Fruit fly (Drosophila melanogaster): ENCODE results near the gene CG13931.

DNA sequence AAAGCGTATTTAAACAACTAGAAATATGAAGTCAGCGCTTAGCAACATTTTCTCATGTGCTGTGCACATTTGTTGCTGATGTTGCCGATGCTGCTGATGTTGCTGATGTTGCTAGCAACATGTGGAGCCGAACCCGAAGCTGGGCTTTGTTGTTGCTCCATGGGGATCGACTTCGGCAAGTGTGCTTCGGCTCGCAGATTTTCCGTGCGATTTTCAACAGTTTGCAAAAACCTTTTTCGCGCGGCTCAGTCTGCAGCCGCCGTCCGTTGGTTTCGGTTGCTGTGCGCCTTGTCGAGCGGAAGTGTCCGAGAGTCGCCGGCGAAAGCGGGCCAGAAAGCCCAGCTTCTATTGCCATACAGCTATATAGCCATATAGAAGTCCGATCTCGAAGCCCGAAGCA, 13.6 kb downstream of the CG13931 start:
- TF ChIP-seq CG9139 (GFP tag; optimal IDR thresholded peaks at IDR 0.05) (no peak), fd59A (GFP tag; optimal IDR thresholded peaks at IDR 0.05) (no peak), CG10631 (GFP tag; optimal IDR thresholded peaks at IDR 0.05) (no peak), salr (GFP tag; optimal IDR thresholded peaks at IDR 0.05) (no peak), Blimp-1 (GFP tag; optimal IDR thresholded peaks at IDR 0.05) (no peak), CG8319 (GFP tag; optimal IDR thresholded peaks at IDR 0.05) (no peak), spab (GFP tag; optimal IDR thresholded peaks at IDR 0.05) (no peak), CG8632 (GFP tag; optimal IDR thresholded peaks at IDR 0.05) (no peak), CG16779 (tag; optimal IDR thresholded peaks at IDR 0.05) (no peak), Met (GFP tag; optimal IDR thresholded peaks at IDR 0.05) (no peak), CG6854 (GFP tag; optimal IDR thresholded peaks at IDR 0.05) (no peak)
